Worm (Caenorhabditis elegans): ENCODE results near the gene nhr-234.

- TF ChIP-seq snpc-4 (tag; optimal IDR thresholded peaks at IDR 0.05), result no peak
- TF ChIP-seq nhr-76 (tag; optimal IDR thresholded peaks at IDR 0.05), result no peak
- no peak for TF ChIP-seq lsy-2 (tag; optimal IDR thresholded peaks at IDR 0.05)
- TF ChIP-seq lin-13 (tag; optimal IDR thresholded peaks at IDR 0.05), result no peak
- no peak for TF ChIP-seq nhr-12 (tag; optimal IDR thresholded peaks at IDR 0.05)
- TF ChIP-seq pha-4 (tag; optimal IDR thresholded peaks at IDR 0.05), result no peak
- no peak for TF ChIP-seq mep-1 (tag; optimal IDR thresholded peaks at IDR 0.05)
- TF ChIP-seq ces-1 (GFP tag; optimal IDR thresholded peaks at IDR 0.05), result no peak
- no peak for TF ChIP-seq ztf-11 (tag; optimal IDR thresholded peaks at IDR 0.05)
- no peak for TF ChIP-seq hlh-1 (tag; optimal IDR thresholded peaks at IDR 0.05)
These were observed 42.3 kb downstream of the nhr-234 start, which contains the start of gene Y38E10A.24 for ce11 chrII:12678867-12679134.

Data from whole organism, mixed stage, embryonic.